Fruit fly (Drosophila melanogaster): ENCODE data around the gene pyx.

- TF ChIP-seq h (optimal IDR thresholded peaks at IDR 0.05) (no peak), Myc (optimal IDR thresholded peaks at IDR 0.05) (no peak), psq (optimal IDR thresholded peaks at IDR 0.05) (no peak), Sin3A (optimal IDR thresholded peaks at IDR 0.05) (no peak), ttk (optimal IDR thresholded peaks at IDR 0.05) (no peak)
These were observed 17.1 kb downstream of the pyx start, which contains the start of the genes Gk1 and CG13876 for dm6 chr3L:205723-206284.

Measured in Kc167 (cell line).